Fruit fly (Drosophila melanogaster) whole organism, wandering third instar larva: ENCODE results near the gene eIF4E3.

Experiments
- Abd-B ChIP-seq: fragments of >200 bp; optimal IDR thresholded peaks from 2 replicates; lab custom pipeline; 2017; ENCODE audit warnings: missing biosample characterization, missing genetic modification characterization
- CG32264 ChIP-seq: fragments of 200-800 bp; sonication (Bioruptor generic); optimal IDR thresholded peaks from 2 replicates; lab custom pipeline; 2016; ENCODE audit warnings: missing biosample characterization, missing genetic modification characterization
- CG9705 ChIP-seq: fragments of 200-800 bp; sonication (Bioruptor generic); optimal IDR thresholded peaks from 2 replicates; lab custom pipeline; 2018; ENCODE audit warnings: missing biosample characterization, mild to moderate bottlenecking, missing genetic modification characterization
- CrebA ChIP-seq: fragments of 200-800 bp; sonication (Bioruptor generic); optimal IDR thresholded peaks from 2 replicates; lab custom pipeline; 2016; ENCODE audit warnings: missing biosample characterization, mild to moderate bottlenecking, missing genetic modification characterization, borderline replicate concordance
- Dfd ChIP-seq: fragments of >200 bp; optimal IDR thresholded peaks from 2 replicates; lab custom pipeline; 2017; ENCODE audit warnings: missing biosample characterization, missing genetic modification characterization
- Dif ChIP-seq: fragments of 200-275, 200-300 bp; sonication (Bioruptor generic); optimal IDR thresholded peaks from 2 replicates; lab custom pipeline; 2018; ENCODE audit warnings: missing biosample characterization, missing genetic modification characterization; ENCODE audit not compliant: partially characterized antibody
- GATAd ChIP-seq: sonication (Bioruptor generic); optimal IDR thresholded peaks from 2 replicates; lab custom pipeline; 2016; ENCODE audit warnings: missing biosample characterization, missing genetic modification characterization
- HLH106 ChIP-seq: fragments of 200-800 bp; optimal IDR thresholded peaks from 3 replicates; lab custom pipeline; 2019; ENCODE audit warnings: missing biosample characterization, mild to moderate bottlenecking, missing genetic modification characterization, moderate library complexity
- Hnf4 ChIP-seq: fragments of 200-800 bp; sonication (Bioruptor generic); optimal IDR thresholded peaks from 2 replicates; lab custom pipeline; 2016; ENCODE audit warnings: missing biosample characterization, mild to moderate bottlenecking, missing genetic modification characterization
- Hr78 ChIP-seq: fragments of >200 bp; optimal IDR thresholded peaks from 2 replicates; lab custom pipeline; 2017; ENCODE audit warnings: missing biosample characterization, missing genetic modification characterization
- Hr83 ChIP-seq: fragments of 200-300 bp; sonication (Bioruptor generic); optimal IDR thresholded peaks from 2 replicates; lab custom pipeline; 2016; ENCODE audit warnings: missing biosample characterization, mild to moderate bottlenecking, missing genetic modification characterization, moderate library complexity; ENCODE audit not compliant: poor library complexity, severe bottlenecking
- Jra ChIP-seq: sonication (Bioruptor generic); optimal IDR thresholded peaks from 2 replicates; lab custom pipeline; 2016; ENCODE audit warnings: missing biosample characterization, missing genetic modification characterization
- Mio ChIP-seq: sonication (Bioruptor generic); optimal IDR thresholded peaks from 2 replicates; lab custom pipeline; 2016; ENCODE audit warnings: missing biosample characterization, missing genetic modification characterization
- Myc ChIP-seq: fragments of >200 bp; optimal IDR thresholded peaks from 2 replicates; lab custom pipeline; 2017
- N ChIP-seq: fragments of >200 bp; optimal IDR thresholded peaks from 2 replicates; lab custom pipeline; 2018; ENCODE audit warnings: missing biosample characterization, missing external identifiers, missing genetic modification characterization
- OdsH ChIP-seq: fragments of 200-800 bp; sonication (Bioruptor generic); optimal IDR thresholded peaks from 2 replicates; lab custom pipeline; 2016; ENCODE audit warnings: missing biosample characterization, mild to moderate bottlenecking, missing genetic modification characterization
- Rel ChIP-seq, 2 experiments: fragments of 200-800 bp; sonication (Bioruptor generic) in 1 of 2; optimal IDR thresholded peaks; 2 replicates in 1 of 2; 3 replicates in 1 of 2; lab custom pipeline; 2016 to 2019; ENCODE audit warnings: mild to moderate bottlenecking in 2 of 2, missing biosample characterization in 2 of 2, missing genetic modification characterization in 2 of 2, moderate library complexity in 1 of 2
- Sp1 ChIP-seq: fragments of 200-800 bp; sonication (Bioruptor generic); optimal IDR thresholded peaks from 3 replicates; lab custom pipeline; 2019; ENCODE audit warnings: missing biosample characterization, mild to moderate bottlenecking, missing genetic modification characterization, moderate library complexity
- Vsx2 ChIP-seq: fragments of 200-300, 225-300 bp; sonication (Bioruptor generic); optimal IDR thresholded peaks from 2 replicates; lab custom pipeline; 2018; ENCODE audit warnings: missing biosample characterization, missing genetic modification characterization; ENCODE audit not compliant: partially characterized antibody
- brk ChIP-seq: fragments of 200-800 bp; sonication (Bioruptor generic); optimal IDR thresholded peaks from 2 replicates; lab custom pipeline; 2016; ENCODE audit warnings: missing biosample characterization, mild to moderate bottlenecking, missing genetic modification characterization
- dl ChIP-seq, 2 experiments: fragments of 175-275, 200-275 bp in 1 of 2; fragments of 200-275 bp in 1 of 2; sonication (Bioruptor generic); optimal IDR thresholded peaks; lab custom pipeline; 2018; ENCODE audit warnings: mild to moderate bottlenecking in 2 of 2, missing biosample characterization in 2 of 2, missing genetic modification characterization in 2 of 2, moderate library complexity in 2 of 2; ENCODE audit not compliant: partially characterized antibody in 2 of 2, insufficient read depth in 1 of 2
- dmrt93B ChIP-seq: fragments of 200-800 bp; sonication (Bioruptor generic); optimal IDR thresholded peaks from 2 replicates; lab custom pipeline; 2018; ENCODE audit warnings: missing biosample characterization, mild to moderate bottlenecking, missing genetic modification characterization
- dsf ChIP-seq: sonication (Bioruptor generic); optimal IDR thresholded peaks from 2 replicates; lab custom pipeline; 2016; ENCODE audit warnings: missing biosample characterization, missing genetic modification characterization, borderline replicate concordance
- ey ChIP-seq: fragments of 200-800 bp; sonication (Bioruptor generic); optimal IDR thresholded peaks from 2 replicates; lab custom pipeline; 2016; ENCODE audit warnings: missing biosample characterization, missing genetic modification characterization
- foxo ChIP-seq, 2 experiments: fragments of 200-800 bp; sonication (Bioruptor generic); optimal IDR thresholded peaks; 2 replicates in 1 of 2; 3 replicates in 1 of 2; lab custom pipeline; 2016 to 2017; ENCODE audit warnings: missing biosample characterization in 2 of 2, missing genetic modification characterization in 2 of 2
- fru ChIP-seq: fragments of 200-800 bp; sonication (Bioruptor generic); optimal IDR thresholded peaks from 3 replicates; lab custom pipeline; 2016; ENCODE audit warnings: missing biosample characterization, mild to moderate bottlenecking, missing genetic modification characterization
- h ChIP-seq: fragments of 200-800 bp; sonication (Bioruptor generic); optimal IDR thresholded peaks from 3 replicates; lab custom pipeline; 2016; ENCODE audit warnings: missing biosample characterization, mild to moderate bottlenecking, missing genetic modification characterization
- jim ChIP-seq: fragments of 175-275, 200-325 bp; sonication (Bioruptor generic); optimal IDR thresholded peaks from 2 replicates; lab custom pipeline; 2016; ENCODE audit warnings: missing biosample characterization, mild to moderate bottlenecking, missing genetic modification characterization
- lola ChIP-seq: fragments of >200 bp; optimal IDR thresholded peaks from 2 replicates; lab custom pipeline; 2017; ENCODE audit warnings: missing biosample characterization, missing genetic modification characterization
- pan ChIP-seq: fragments of >200 bp; optimal IDR thresholded peaks from 2 replicates; lab custom pipeline; 2017
- psq ChIP-seq: fragments of 200-800 bp; sonication (Bioruptor generic); optimal IDR thresholded peaks from 3 replicates; lab custom pipeline; 2017; ENCODE audit warnings: missing biosample characterization, mild to moderate bottlenecking, missing genetic modification characterization, moderate library complexity
- rgr ChIP-seq: fragments of 200-800 bp; sonication (Bioruptor generic); optimal IDR thresholded peaks from 3 replicates; lab custom pipeline; 2016; ENCODE audit warnings: missing biosample characterization, mild to moderate bottlenecking, missing genetic modification characterization
- sage ChIP-seq: fragments of 200-800 bp; sonication (Bioruptor generic); optimal IDR thresholded peaks from 2 replicates; lab custom pipeline; 2016; ENCODE audit warnings: missing biosample characterization, mild to moderate bottlenecking, missing genetic modification characterization
- sv ChIP-seq: fragments of 200-800 bp; sonication (Bioruptor generic); optimal IDR thresholded peaks from 3 replicates; lab custom pipeline; 2016; ENCODE audit warnings: missing biosample characterization, missing genetic modification characterization
- tai ChIP-seq: sonication (Bioruptor generic); optimal IDR thresholded peaks from 2 replicates; lab custom pipeline; 2016; ENCODE audit warnings: missing biosample characterization, missing genetic modification characterization
- usp ChIP-seq: fragments of >200 bp; optimal IDR thresholded peaks from 2 replicates; lab custom pipeline; 2017; ENCODE audit warnings: missing biosample characterization, missing genetic modification characterization
- woc ChIP-seq: sonication (Bioruptor generic); optimal IDR thresholded peaks from 2 replicates; lab custom pipeline; 2016; ENCODE audit warnings: missing biosample characterization, mild to moderate bottlenecking, missing genetic modification characterization

The eIF4E3 gene

DNA sequence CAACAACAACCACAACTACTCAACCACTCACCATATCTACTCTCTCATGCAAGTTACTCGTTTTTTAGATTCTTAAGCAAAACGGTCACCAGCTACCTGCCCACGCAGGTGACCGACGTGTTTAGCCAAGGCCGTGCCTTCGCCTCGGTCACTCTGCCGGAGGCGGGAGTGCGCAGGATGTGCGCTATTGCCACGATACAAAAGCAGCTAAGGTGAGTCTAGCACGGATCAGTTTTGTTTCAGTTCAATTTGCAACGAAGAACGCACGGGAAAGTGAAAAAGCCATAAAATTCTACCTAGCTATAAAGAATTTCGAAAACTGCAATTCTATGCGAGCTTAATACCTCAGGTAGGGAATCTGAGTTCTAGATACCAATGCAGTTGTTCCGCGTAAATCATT lies 39.8 kb upstream of the eIF4E3 start:
- TF ChIP-seq Mio (GFP tag; lab: Kevin White, UChicago) (no peak), foxo (GFP tag; optimal IDR thresholded peaks at IDR 0.05; lab: Kevin White, UChicago) (no peak), CG9705 (GFP tag; lab: Kevin White, UChicago) (no peak), Hr83 (no peak), fru (no peak), brk (GFP tag; lab: Kevin White, UChicago) (no peak), rgr (GFP tag; lab: Kevin White, UChicago) (no peak), woc (GFP tag; lab: Kevin White, UChicago) (no peak), Hnf4 (GFP tag; lab: Kevin White, UChicago) (no peak), Dfd (GFP tag; lab: Kevin White, UChicago) (no peak), Sp1 (GFP tag; lab: Kevin White, UChicago) (no peak), lola (GFP tag; lab: Kevin White, UChicago) (no peak), pan (lab: Kevin White, UChicago) (no peak), Myc (lab: Kevin White, UChicago) (no peak), ey (GFP tag; lab: Kevin White, UChicago) (no peak), psq (no peak)

dm6 chr3L:8191042-8191613 lies 37.9 kb upstream of the eIF4E3 start, which contains the start of gene MED24:
Gene MED24, plus strand, starts transcription at chr3L:8191270.
- TF ChIP-seq Mio (GFP tag; lab: Kevin White, UChicago): no peak
- TF ChIP-seq dsf (GFP tag; lab: Kevin White, UChicago): no peak
- TF ChIP-seq sv: no peak
- TF ChIP-seq rgr (GFP tag; lab: Kevin White, UChicago): peak; percentile 35

DNA sequence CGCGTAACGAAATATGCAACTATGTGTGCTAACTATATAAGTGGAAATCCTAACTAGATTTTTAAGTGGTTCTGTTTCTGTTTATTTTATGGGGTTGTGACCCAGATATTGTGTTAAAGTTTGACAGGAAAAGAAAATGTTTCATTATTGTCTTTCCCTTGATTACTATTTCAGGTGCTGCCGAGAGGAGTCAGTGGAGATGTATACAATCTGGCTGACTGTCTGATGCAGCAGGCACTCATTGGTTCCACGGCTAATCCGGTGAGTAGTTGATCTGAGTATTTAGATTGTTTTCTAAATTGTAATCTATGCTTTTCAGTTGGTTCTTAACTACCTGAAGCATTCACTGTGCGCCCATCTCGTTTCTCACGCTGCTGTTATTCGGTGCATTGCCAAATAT lies 36.0 kb upstream of the eIF4E3 start, which contains the start of gene CG7387:
Gene CG7387, minus strand, starts transcription at position 101 of the 400 bp plus-strand sequence.
- no peak for TF ChIP-seq usp (GFP tag; lab: Kevin White, UChicago)
- TF ChIP-seq tai (GFP tag; lab: Kevin White, UChicago): no peak
- no peak for TF ChIP-seq dmrt93B (GFP tag; lab: Kevin White, UChicago)
- no peak for TF ChIP-seq h (GFP tag; lab: Kevin White, UChicago)
- no peak for TF ChIP-seq sage (GFP tag; lab: Kevin White, UChicago)
- TF ChIP-seq dsf (GFP tag; lab: Kevin White, UChicago): no peak
- TF ChIP-seq OdsH (GFP tag; lab: Kevin White, UChicago): no peak
- TF ChIP-seq sv: no peak
- no peak for TF ChIP-seq lola (GFP tag; lab: Kevin White, UChicago)
- no peak for TF ChIP-seq Mio (GFP tag; lab: Kevin White, UChicago)
- TF ChIP-seq Dfd (GFP tag; lab: Kevin White, UChicago): no peak
- no peak for TF ChIP-seq Hnf4 (GFP tag; lab: Kevin White, UChicago)
- no peak for TF ChIP-seq GATAd (GFP tag; lab: Kevin White, UChicago)
- TF ChIP-seq woc (GFP tag; lab: Kevin White, UChicago): no peak
- TF ChIP-seq Jra: no peak
- TF ChIP-seq CG9705 (GFP tag; lab: Kevin White, UChicago): no peak
- no peak for TF ChIP-seq Vsx2
- TF ChIP-seq HLH106: no peak

- no peak for TF ChIP-seq Dfd (GFP tag; lab: Kevin White, UChicago)
- TF ChIP-seq foxo (GFP tag; optimal IDR thresholded peaks at IDR 0.05; lab: Kevin White, UChicago): peak in 1 of 2 experiments; percentile 77
- no peak for TF ChIP-seq Hnf4 (GFP tag; lab: Kevin White, UChicago)
- TF ChIP-seq brk (GFP tag; lab: Kevin White, UChicago): no peak
- peak; percentile 0 for TF ChIP-seq GATAd (GFP tag; lab: Kevin White, UChicago)
- no peak for TF ChIP-seq lola (GFP tag; lab: Kevin White, UChicago)
- no peak for TF ChIP-seq CrebA (GFP tag; lab: Kevin White, UChicago)
- TF ChIP-seq psq: peak; percentile 78
- TF ChIP-seq CG32264: no peak
- no peak for TF ChIP-seq sv
- TF ChIP-seq Dif (GFP tag; lab: Kevin White, UChicago): no peak
- no peak for TF ChIP-seq N (GFP tag; lab: Kevin White, UChicago)
- TF ChIP-seq sage (GFP tag; lab: Kevin White, UChicago): no peak
- peak; percentile 72 for TF ChIP-seq rgr (GFP tag; lab: Kevin White, UChicago)
- no peak for TF ChIP-seq tai (GFP tag; lab: Kevin White, UChicago)
- TF ChIP-seq Myc (lab: Kevin White, UChicago): peak; percentile 90
- no peak for TF ChIP-seq jim (GFP tag; lab: Kevin White, UChicago)
- peak; percentile 46 for TF ChIP-seq woc (GFP tag; lab: Kevin White, UChicago)
- TF ChIP-seq dsf (GFP tag; lab: Kevin White, UChicago): no peak
- peak; percentile 79 for TF ChIP-seq HLH106
- no peak for TF ChIP-seq pan (lab: Kevin White, UChicago)
- peak; percentile 54 for TF ChIP-seq ey (GFP tag; lab: Kevin White, UChicago)
- peak; percentile 86 for TF ChIP-seq dmrt93B (GFP tag; lab: Kevin White, UChicago)
- no peak for TF ChIP-seq Vsx2
- peak; percentile 67 for TF ChIP-seq CG9705 (GFP tag; lab: Kevin White, UChicago)
- TF ChIP-seq Hr78 (GFP tag; lab: Kevin White, UChicago): no peak
- peak; percentile 40 for TF ChIP-seq Hr83
- no peak for TF ChIP-seq fru
- peak; percentile 61 for TF ChIP-seq OdsH (GFP tag; lab: Kevin White, UChicago)
- no peak for TF ChIP-seq Rel (GFP tag; optimal IDR thresholded peaks at IDR 0.05; lab: Kevin White, UChicago)
- no peak for TF ChIP-seq Rel (tag; optimal IDR thresholded peaks at IDR 0.05; lab: Kevin White, UChicago)
- TF ChIP-seq Abd-B (GFP tag; lab: Kevin White, UChicago): no peak
- no peak for TF ChIP-seq dl (GFP tag; optimal IDR thresholded peaks at IDR 0.05; lab: Kevin White, UChicago; ENCODE audit: insufficient read depth in 1 of 2, partially characterized antibody in 2 of 2)
- TF ChIP-seq Jra: no peak
These were observed 31.2 kb upstream of the eIF4E3 start, which contains the start of the genes UbcE2M and Dhps for dm6 chr3L:8197779-8198279. Gene UbcE2M, minus strand, starts transcription at chr3L:8197987. Gene Dhps, plus strand, starts transcription at chr3L:8198207.
